Worm (Caenorhabditis elegans): Measurements from ENCODE around the gene rga-1.

Gene rga-1

DNA sequence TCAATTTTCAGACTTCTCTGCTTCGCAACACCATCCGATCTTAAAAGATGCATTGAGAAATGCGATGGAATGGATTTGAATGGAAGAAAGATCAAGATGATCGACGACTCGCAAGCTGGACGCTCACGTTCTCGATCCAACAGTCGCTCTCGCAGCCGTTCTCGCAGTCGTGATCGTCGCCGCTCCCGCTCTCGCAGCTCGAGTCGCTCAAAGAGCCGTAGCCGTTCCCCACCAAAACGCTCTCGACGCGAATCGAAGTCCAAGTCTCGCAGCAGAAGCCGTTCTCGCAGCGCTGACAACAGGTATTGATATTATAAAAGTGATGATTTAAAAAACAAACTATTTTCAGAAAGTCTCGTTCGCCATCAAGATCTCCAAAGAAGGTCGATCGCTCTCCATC is 9.6 kb upstream of the rga-1 start:
- TF ChIP-seq ceh-2 (tag; optimal IDR thresholded peaks at IDR 0.05) = no peak
- no peak for TF ChIP-seq pax-1 (tag; optimal IDR thresholded peaks at IDR 0.05)
- no peak for TF ChIP-seq unc-55 (GFP tag; optimal IDR thresholded peaks at IDR 0.05)
- TF ChIP-seq ceh-14 (tag; optimal IDR thresholded peaks at IDR 0.05) = no peak
- no peak for TF ChIP-seq fkh-10 (GFP tag; optimal IDR thresholded peaks at IDR 0.05)

DNA sequence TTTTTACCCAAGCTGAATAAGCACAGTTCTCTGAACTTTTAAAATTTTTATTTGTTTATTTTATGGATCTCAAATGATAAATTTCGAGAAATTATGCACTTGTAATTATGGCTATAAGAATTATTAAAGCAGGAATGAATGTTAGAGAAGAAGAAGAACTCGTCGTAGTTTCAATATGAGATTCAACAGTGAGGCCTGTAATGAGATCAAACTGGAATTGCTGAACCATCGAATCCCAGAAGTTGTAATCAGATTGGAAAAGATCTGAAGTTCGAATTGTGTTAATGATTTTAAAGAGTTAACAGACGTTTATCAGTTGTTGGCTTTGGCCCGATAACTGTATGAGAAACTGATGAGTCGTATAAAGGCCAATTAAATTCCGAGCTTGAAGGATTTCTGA is 9.0 kb upstream of the rga-1 start:
- TF ChIP-seq ama-1 (optimal IDR thresholded peaks at IDR 0.05) = no peak

DNA sequence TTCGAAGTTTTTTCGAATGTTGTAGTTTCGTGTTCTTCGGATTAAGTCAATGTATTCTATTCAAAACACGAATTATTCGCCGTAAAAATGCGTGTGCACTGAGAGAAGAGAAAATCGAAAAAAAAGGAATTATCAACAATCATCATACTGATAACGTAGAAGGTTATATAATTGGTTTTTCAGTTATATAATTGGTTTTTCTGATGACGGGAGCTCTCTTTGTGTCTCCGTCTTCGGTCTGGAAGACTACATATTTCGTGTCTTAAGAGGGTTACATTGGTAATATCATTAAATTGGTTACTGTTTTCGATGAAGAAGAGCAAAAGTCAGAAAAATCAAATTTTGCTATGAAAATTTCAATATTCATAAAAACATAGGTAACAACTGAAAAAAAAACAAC is 4.8 kb upstream of the rga-1 start:
- no peak for TF ChIP-seq fkh-6 (tag; optimal IDR thresholded peaks at IDR 0.05)
- TF ChIP-seq tbx-2 (tag; optimal IDR thresholded peaks at IDR 0.05) = no peak
- TF ChIP-seq ets-4 (tag; optimal IDR thresholded peaks at IDR 0.05) = no peak
- TF ChIP-seq hlh-6 (tag; optimal IDR thresholded peaks at IDR 0.05) = no peak
- TF ChIP-seq hlh-8 (tag; optimal IDR thresholded peaks at IDR 0.05) = no peak
- no peak for TF ChIP-seq sdc-2 (tag; optimal IDR thresholded peaks at IDR 0.05)
- no peak for TF ChIP-seq pha-4 (tag; optimal IDR thresholded peaks at IDR 0.05)
- TF ChIP-seq lim-6 (tag; optimal IDR thresholded peaks at IDR 0.05) = no peak
- TF ChIP-seq ceh-6 (GFP tag; optimal IDR thresholded peaks at IDR 0.05) = no peak

DNA sequence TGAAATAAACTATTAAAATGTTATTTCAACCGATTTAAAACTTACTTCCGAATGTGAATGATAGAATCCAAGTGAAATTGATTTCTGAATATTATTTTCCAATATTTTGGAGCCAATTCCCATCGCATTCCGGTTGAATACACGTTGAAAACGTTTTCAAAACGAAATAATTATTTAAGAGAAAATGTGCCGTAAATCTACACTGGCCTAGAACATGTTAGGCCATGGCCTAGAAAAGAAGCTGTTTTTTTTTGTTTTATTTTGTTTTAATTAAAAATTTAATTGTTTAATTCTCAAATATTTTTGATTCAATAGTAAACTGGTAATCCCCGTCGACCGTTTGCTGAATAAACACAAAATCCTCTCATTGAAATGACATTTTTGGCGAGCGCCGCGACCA is 795 bp upstream of the rga-1 start:
- peak; percentile 8 for TF ChIP-seq elt-2 (tag; optimal IDR thresholded peaks at IDR 0.05)
- no peak for TF ChIP-seq ceh-48 (tag; optimal IDR thresholded peaks at IDR 0.05)
- TF ChIP-seq ceh-31 (tag; optimal IDR thresholded peaks at IDR 0.05) = peak; percentile 9
- TF ChIP-seq ttx-3 (tag; optimal IDR thresholded peaks at IDR 0.05) = no peak
- no peak for TF ChIP-seq ref-2 (tag; optimal IDR thresholded peaks at IDR 0.05)
- TF ChIP-seq tbx-7 (tag; optimal IDR thresholded peaks at IDR 0.05) = no peak
- no peak for TF ChIP-seq ceh-45 (GFP tag; IDR thresholded peaks at IDR 0.05)

DNA sequence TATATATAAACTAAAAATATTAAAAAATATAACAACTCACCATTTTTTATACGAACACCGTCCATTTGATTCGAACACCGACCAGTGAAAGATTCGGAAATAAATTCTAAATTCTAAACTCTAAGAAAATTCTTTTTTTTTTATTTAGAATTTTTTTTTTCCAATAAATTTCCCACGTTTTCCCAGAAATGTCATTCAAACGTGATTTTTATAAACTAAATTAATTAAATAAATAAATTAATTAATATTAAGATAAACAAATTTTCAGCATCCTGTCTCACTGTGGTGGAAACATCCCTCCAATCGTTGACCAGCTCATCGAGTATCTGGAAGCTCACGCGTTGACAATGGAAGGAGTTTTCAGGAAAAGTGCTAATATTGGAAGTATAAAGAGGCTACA is 2.8 kb downstream of the rga-1 start, which contains the start of gene klp-17:
Gene klp-17, minus strand, starts transcription at position 101 of the 400 bp plus-strand sequence.
- TF ChIP-seq fkh-10 (GFP tag; optimal IDR thresholded peaks at IDR 0.05) = no peak

DNA sequence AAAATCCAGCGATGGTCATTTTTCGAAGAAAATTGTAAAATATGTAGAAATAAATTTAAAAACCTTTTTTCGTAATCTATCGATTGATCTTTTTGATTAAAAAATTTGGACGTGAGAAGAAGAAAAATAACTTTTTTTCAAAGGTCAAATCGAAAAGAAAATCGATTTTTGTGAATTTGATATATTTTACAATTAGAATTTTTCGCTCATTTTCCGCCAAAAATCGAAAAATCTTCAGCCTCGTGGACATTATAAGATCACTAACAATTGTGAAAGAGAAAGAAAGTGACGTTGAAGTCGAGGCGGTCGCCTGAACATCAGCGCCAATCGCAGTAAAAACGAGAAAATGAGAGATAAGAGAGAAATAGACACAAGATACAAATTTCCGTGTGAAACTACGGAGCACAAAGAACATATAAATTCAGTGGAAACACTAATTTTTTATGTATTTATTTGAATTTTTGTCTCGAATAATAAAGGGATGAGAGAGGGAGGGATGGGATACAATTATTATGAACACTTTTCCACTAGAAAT is 4.9 kb downstream of the rga-1 start, which contains the start of gene cisd-1:
Gene cisd-1, minus strand, starts transcription at position 51 of the 535 bp plus-strand sequence.
- TF ChIP-seq zip-5 (tag; optimal IDR thresholded peaks at IDR 0.05) (no peak), ceh-48 (tag; optimal IDR thresholded peaks at IDR 0.05) (no peak), hlh-8 (tag; optimal IDR thresholded peaks at IDR 0.05) (no peak), fkh-10 (GFP tag; optimal IDR thresholded peaks at IDR 0.05) (no peak), dve-1 (tag; optimal IDR thresholded peaks at IDR 0.05) (no peak), ceh-9 (tag; optimal IDR thresholded peaks at IDR 0.05) (no peak), hlh-15 (tag; optimal IDR thresholded peaks at IDR 0.05) (no peak), sox-4 (tag; optimal IDR thresholded peaks at IDR 0.05) (no peak), unc-86 (tag; optimal IDR thresholded peaks at IDR 0.05) (no peak), npax-4 (tag; optimal IDR thresholded peaks at IDR 0.05) (no peak), pag-3 (tag; optimal IDR thresholded peaks at IDR 0.05; ENCODE audit: borderline replicate concordance) (no peak), ceh-6 (GFP tag; optimal IDR thresholded peaks at IDR 0.05) (no peak), ceh-14 (tag; optimal IDR thresholded peaks at IDR 0.05) (no peak), gmeb-2 (tag; optimal IDR thresholded peaks at IDR 0.05) (no peak), pqm-1 (tag; optimal IDR thresholded peaks at IDR 0.05) (no peak), dmd-4 (tag; optimal IDR thresholded peaks at IDR 0.05; ENCODE audit: borderline replicate concordance) (no peak), ets-4 (tag; optimal IDR thresholded peaks at IDR 0.05) (no peak), elt-2 (tag; optimal IDR thresholded peaks at IDR 0.05) (no peak), fax-1 (tag; optimal IDR thresholded peaks at IDR 0.05) (no peak)
